Worm (Caenorhabditis elegans) whole organism, L4 larva: ENCODE data around the gene spk-1.

Experiments
- F10B5.3 ChIP-seq: sonication (generic microtip); optimal IDR thresholded peaks from 2 replicates; lab custom pipeline; 2016; ENCODE audit warnings: mild to moderate bottlenecking, missing genetic modification characterization, missing compliant biosample characterization
- F26F4.8 ChIP-seq: fragments of 200-800 bp; sonication (Bioruptor generic); conservative IDR thresholded peaks from 2 replicates; pipeline ENCODE4 v1.3.6; 2022; ENCODE audit warnings: missing genetic modification characterization, missing compliant biosample characterization
- F37D6.2 ChIP-seq: sonication (generic microtip); optimal IDR thresholded peaks from 2 replicates; lab custom pipeline; 2016; ENCODE audit warnings: mild to moderate bottlenecking, missing genetic modification characterization, missing compliant biosample characterization
- F44E2.7 ChIP-seq: fragments of 200-800 bp; sonication (Bioruptor generic); IDR thresholded peaks from 2 replicates; pipeline ENCODE4 v2.1.2; 2022; ENCODE audit warnings: missing genetic modification characterization, missing compliant biosample characterization
- F49E8.2 ChIP-seq: sonication (generic microtip); optimal IDR thresholded peaks from 2 replicates; lab custom pipeline; 2016; ENCODE audit warnings: missing compliant biosample characterization, mild to moderate bottlenecking, missing genetic modification characterization, borderline replicate concordance
- R02D3.7 ChIP-seq: fragments of 150-350 bp; sonication (generic microtip); optimal IDR thresholded peaks from 3 replicates; lab custom pipeline; 2014; ENCODE audit warnings: missing biosample characterization, missing genetic modification characterization
- Y48G9A.11 ChIP-seq: fragments of 200-800 bp; sonication (Bioruptor generic); IDR thresholded peaks from 2 replicates; pipeline ENCODE4 v1.3.6; 2022; ENCODE audit warnings: missing genetic modification reagents, missing genetic modification characterization, missing compliant biosample characterization
- Y5F2A.4 ChIP-seq: fragments of 200-800 bp; sonication (Bioruptor generic); optimal IDR thresholded peaks from 2 replicates; lab custom pipeline; 2018; ENCODE audit warnings: mild to moderate bottlenecking, missing genetic modification characterization, missing compliant biosample characterization
- Y75B8A.6 ChIP-seq: fragments of 200-800 bp; sonication (Bioruptor generic); IDR thresholded peaks from 2 replicates; pipeline ENCODE4 v1.3.6; 2022; ENCODE audit warnings: missing genetic modification reagents, missing genetic modification characterization, missing compliant biosample characterization
- ZK546.5 ChIP-seq, 2 experiments: sonication (generic microtip); optimal IDR thresholded peaks; 2 replicates each; lab custom pipeline; 2017; ENCODE audit warnings: missing biosample characterization in 2 of 2, missing genetic modification characterization in 2 of 2
- aly-2 ChIP-seq: sonication (generic microtip); optimal IDR thresholded peaks from 2 replicates; lab custom pipeline; 2018; ENCODE audit warnings: missing biosample characterization, missing genetic modification characterization
- attf-4 ChIP-seq: sonication (generic microtip); optimal IDR thresholded peaks from 3 replicates; lab custom pipeline; 2017; ENCODE audit warnings: missing biosample characterization, missing genetic modification characterization
- ceh-20 ChIP-seq: fragments of 200-800 bp; sonication (Bioruptor generic); IDR thresholded peaks from 2 replicates; pipeline ENCODE4 v1.3.6; 2022; ENCODE audit warnings: missing genetic modification reagents, missing genetic modification characterization, missing compliant biosample characterization
- ceh-28 ChIP-seq: fragments of 150-350 bp; optimal IDR thresholded peaks from 2 replicates; lab custom pipeline; 2014; ENCODE audit warnings: missing biosample characterization, missing genetic modification reagents, missing genetic modification characterization
- ceh-44 ChIP-seq: fragments of 200-800 bp; sonication (Bioruptor generic); IDR thresholded peaks from 2 replicates; pipeline ENCODE4 v1.3.6; 2022; ENCODE audit warnings: missing genetic modification reagents, missing genetic modification characterization, missing compliant biosample characterization
- ceh-62 ChIP-seq: sonication (generic microtip); optimal IDR thresholded peaks from 2 replicates; lab custom pipeline; 2017; ENCODE audit warnings: missing biosample characterization, missing genetic modification characterization
- ctbp-1 ChIP-seq: fragments of 200-800 bp; sonication (Bioruptor generic); IDR thresholded peaks from 2 replicates; pipeline ENCODE4 v1.3.6; 2022; ENCODE audit warnings: missing genetic modification reagents, missing genetic modification characterization, missing compliant biosample characterization
- daf-12 ChIP-seq: fragments of 150-350 bp; optimal IDR thresholded peaks from 2 replicates; lab custom pipeline; 2014; ENCODE audit warnings: missing biosample characterization, missing genetic modification reagents, missing genetic modification characterization
- daf-16 ChIP-seq, 3 experiments: sonication (generic microtip); optimal IDR thresholded peaks; 2 replicates each; lab custom pipeline; 2016 to 2017; ENCODE audit warnings: missing genetic modification characterization in 3 of 3, missing genetic modification reagents in 3 of 3, mild to moderate bottlenecking in 2 of 3, missing compliant biosample characterization in 2 of 3, missing biosample characterization in 1 of 3, moderate library complexity in 1 of 3
- daf-19 ChIP-seq: fragments of 200-800 bp; sonication (Bioruptor generic); conservative IDR thresholded peaks from 2 replicates; pipeline ENCODE4 v1.3.6; 2022; ENCODE audit warnings: missing genetic modification characterization, missing compliant biosample characterization
- dmd-6 ChIP-seq: fragments of 200-800 bp; sonication (Bioruptor generic); IDR thresholded peaks from 2 replicates; pipeline ENCODE4 v1.3.6; 2022; ENCODE audit warnings: missing genetic modification reagents, missing genetic modification characterization, missing compliant biosample characterization
- dmd-8 ChIP-seq: fragments of 200-800 bp; sonication (Bioruptor generic); IDR thresholded peaks from 2 replicates; pipeline ENCODE4 v1.3.6; 2022; ENCODE audit warnings: missing genetic modification characterization, missing compliant biosample characterization
- dmd-9 ChIP-seq: fragments of 200-800 bp; sonication (Bioruptor generic); IDR thresholded peaks from 2 replicates; pipeline ENCODE4 v1.3.6; 2022; ENCODE audit warnings: missing genetic modification reagents, missing genetic modification characterization, missing compliant biosample characterization
- dve-1 ChIP-seq: sonication (generic microtip); optimal IDR thresholded peaks from 2 replicates; lab custom pipeline; 2017; ENCODE audit warnings: antibody characterized with exemption, mild to moderate bottlenecking, missing genetic modification characterization, missing compliant biosample characterization; ENCODE audit not compliant: insufficient read depth
- egl-27 ChIP-seq: sonication (generic microtip); optimal IDR thresholded peaks from 3 replicates; lab custom pipeline; 2017; ENCODE audit warnings: missing biosample characterization, missing genetic modification reagents, missing genetic modification characterization
- egl-43 ChIP-seq: fragments of 200-800 bp; sonication (Bioruptor generic); IDR thresholded peaks from 2 replicates; pipeline ENCODE4 v1.3.6; 2022; ENCODE audit warnings: missing genetic modification reagents, missing genetic modification characterization, missing compliant biosample characterization
- fos-1 ChIP-seq: fragments of 150-350 bp; optimal IDR thresholded peaks from 2 replicates; lab custom pipeline; 2014; ENCODE audit warnings: missing biosample characterization, missing genetic modification characterization
- hlh-11 ChIP-seq: fragments of 200-800 bp; sonication (Bioruptor generic); optimal IDR thresholded peaks from 2 replicates; lab custom pipeline; 2018; ENCODE audit warnings: mild to moderate bottlenecking, missing genetic modification characterization, missing compliant biosample characterization
- hmg-1.1 ChIP-seq: fragments of 200-800 bp; sonication (Bioruptor generic); IDR thresholded peaks from 2 replicates; pipeline ENCODE4 v1.3.6; 2022; ENCODE audit warnings: missing genetic modification reagents, missing genetic modification characterization, missing compliant biosample characterization
- lin-1 ChIP-seq: fragments of 200-800 bp; sonication (Bioruptor generic); IDR thresholded peaks from 2 replicates; pipeline ENCODE4 v1.3.6; 2022; ENCODE audit warnings: missing genetic modification reagents, missing genetic modification characterization, missing compliant biosample characterization
- lin-13 ChIP-seq: fragments of 150-350 bp; optimal IDR thresholded peaks from 2 replicates; lab custom pipeline; 2014; ENCODE audit warnings: missing biosample characterization, missing genetic modification reagents, missing genetic modification characterization
- lin-39 ChIP-seq: fragments of 150-350 bp; optimal IDR thresholded peaks from 2 replicates; lab custom pipeline; 2014; ENCODE audit warnings: missing biosample characterization, missing genetic modification reagents, missing genetic modification characterization
- lsy-2 ChIP-seq, 2 experiments: fragments of 150-350 bp in 1 of 2; sonication (generic microtip) in 1 of 2; optimal IDR thresholded peaks; 2 replicates each; lab custom pipeline; 2014 to 2017; ENCODE audit warnings: missing biosample characterization in 2 of 2, missing genetic modification characterization in 2 of 2
- madf-5 ChIP-seq, 2 experiments: fragments of 200-800 bp; sonication (Bioruptor generic); IDR thresholded peaks; 2 replicates each; pipeline ENCODE4 v1.3.6; 2022; ENCODE audit warnings: missing compliant biosample characterization in 2 of 2, missing genetic modification characterization in 2 of 2
- madf-9 ChIP-seq: fragments of 200-800 bp; sonication (Bioruptor generic); conservative IDR thresholded peaks from 2 replicates; pipeline ENCODE4 v1.3.6; 2022; ENCODE audit warnings: missing genetic modification reagents, missing genetic modification characterization, missing compliant biosample characterization
- mdl-1 ChIP-seq, 2 experiments: fragments of 150-350 bp in 1 of 2; sonication (generic microtip) in 1 of 2; optimal IDR thresholded peaks; 2 replicates each; lab custom pipeline; 2014 to 2017; ENCODE audit warnings: missing biosample characterization in 2 of 2, missing genetic modification characterization in 2 of 2
- mep-1 ChIP-seq: fragments of 150-350 bp; sonication (generic microtip); optimal IDR thresholded peaks from 3 replicates; lab custom pipeline; 2014; ENCODE audit warnings: missing biosample characterization, missing genetic modification characterization
- nhr-102 ChIP-seq: sonication (generic microtip); optimal IDR thresholded peaks from 2 replicates; lab custom pipeline; 2016; ENCODE audit warnings: mild to moderate bottlenecking, missing genetic modification characterization, moderate library complexity, missing compliant biosample characterization
- nhr-11 ChIP-seq: fragments of 150-350 bp; optimal IDR thresholded peaks from 2 replicates; lab custom pipeline; 2014; ENCODE audit warnings: missing biosample characterization, missing genetic modification characterization
- nhr-111 ChIP-seq: fragments of 200-800 bp; sonication (Bioruptor generic); optimal IDR thresholded peaks from 2 replicates; lab custom pipeline; 2018; ENCODE audit warnings: mild to moderate bottlenecking, missing genetic modification characterization, missing compliant biosample characterization
- nhr-28 ChIP-seq: fragments of 150-350 bp; optimal IDR thresholded peaks from 2 replicates; lab custom pipeline; 2014; ENCODE audit warnings: missing biosample characterization, missing genetic modification characterization
- nhr-48 ChIP-seq: sonication (generic microtip); optimal IDR thresholded peaks from 2 replicates; lab custom pipeline; 2016; ENCODE audit warnings: mild to moderate bottlenecking, missing genetic modification characterization, missing compliant biosample characterization
- nhr-77 ChIP-seq: fragments of 150-350 bp; optimal IDR thresholded peaks from 2 replicates; lab custom pipeline; 2014; ENCODE audit warnings: missing biosample characterization, missing genetic modification characterization
- sdz-12 ChIP-seq: fragments of 200-800 bp; sonication (Bioruptor generic); optimal IDR thresholded peaks from 2 replicates; lab custom pipeline; 2018; ENCODE audit warnings: mild to moderate bottlenecking, missing genetic modification characterization, missing compliant biosample characterization
- spr-1 ChIP-seq: sonication (generic microtip); optimal IDR thresholded peaks from 2 replicates; lab custom pipeline; 2016; ENCODE audit warnings: mild to moderate bottlenecking, missing genetic modification characterization, missing compliant biosample characterization
- tag-97 ChIP-seq: fragments of 200-800 bp; sonication (Bioruptor generic); IDR thresholded peaks from 2 replicates; pipeline ENCODE4 v1.3.6; 2022; ENCODE audit warnings: missing genetic modification characterization, missing compliant biosample characterization
- tra-1 ChIP-seq: fragments of 200-800 bp; sonication (Bioruptor generic); IDR thresholded peaks from 2 replicates; pipeline ENCODE4 v1.3.6; 2022; ENCODE audit warnings: missing genetic modification reagents, missing genetic modification characterization, missing compliant biosample characterization
- unc-130 ChIP-seq: sonication (generic microtip); optimal IDR thresholded peaks from 2 replicates; lab custom pipeline; 2016; ENCODE audit warnings: missing genetic modification reagents, missing genetic modification characterization, missing compliant biosample characterization
- unc-62 ChIP-seq, 3 experiments: fragments of 150-350 bp in 1 of 3; sonication (generic microtip); optimal IDR thresholded peaks in 2 of 3; peaks in 1 of 3; 1 replicate in 1 of 3; 2 replicates in 2 of 3; lab custom pipeline; 2014 to 2017; ENCODE audit warnings: missing biosample characterization in 3 of 3, missing genetic modification characterization in 3 of 3, missing genetic modification reagents in 3 of 3, missing genotype in 1 of 3
- zfp-2 ChIP-seq: sonication (generic microtip); optimal IDR thresholded peaks from 2 replicates; lab custom pipeline; 2016; ENCODE audit warnings: mild to moderate bottlenecking, missing genetic modification characterization, missing compliant biosample characterization
- zip-11 ChIP-seq: fragments of 200-800 bp; sonication (Bioruptor generic); IDR thresholded peaks from 2 replicates; pipeline ENCODE4 v1.3.6; 2022; ENCODE audit warnings: missing genetic modification characterization, missing compliant biosample characterization
- ztf-7 ChIP-seq: fragments of 150-350 bp; optimal IDR thresholded peaks from 2 replicates; lab custom pipeline; 2014; ENCODE audit warnings: missing biosample characterization, missing genetic modification characterization

spk-1 gene

DNA sequence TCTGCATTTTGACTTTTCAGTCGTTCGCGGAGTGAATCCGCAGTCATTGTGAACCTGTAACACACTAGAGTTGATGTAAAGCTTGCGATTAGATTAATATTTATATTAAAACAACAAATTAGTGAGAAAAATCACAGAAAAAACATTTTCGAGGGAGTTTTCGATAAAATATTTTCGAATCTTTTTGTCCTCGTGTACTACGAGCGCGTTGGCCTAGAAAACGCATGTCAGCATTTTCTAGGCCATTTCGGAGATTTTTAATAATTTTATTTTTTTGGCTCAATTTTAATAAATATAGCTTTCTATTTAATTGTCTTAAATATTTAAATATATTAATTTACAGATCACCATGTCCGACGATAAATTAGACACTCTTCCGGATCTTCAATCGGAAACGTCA is 9.0 kb downstream of the spk-1 start, which contains the start of gene B0464.9 (continued):
- TF ChIP-seq sdz-12 (GFP tag; lab: Kevin White, UChicago) (no peak), ztf-7 (tag; lab: Kevin White, UChicago) (no peak), ctbp-1 (GFP tag; lab: Robert Waterston, UW) (no peak), mdl-1 (tag; optimal IDR thresholded peaks at IDR 0.05; lab: Kevin White, UChicago) (no peak), dmd-6 (GFP tag; lab: Robert Waterston, UW) (peak; percentile 40), egl-43 (GFP tag; lab: Robert Waterston, UW) (no peak), ZK546.5 (tag; optimal IDR thresholded peaks at IDR 0.05; lab: Kevin White, UChicago) (no peak), hmg-1.1 (GFP tag; lab: Robert Waterston, UW) (no peak), Y48G9A.11 (GFP tag; lab: Robert Waterston, UW) (no peak), F44E2.7 (no peak), nhr-102 (peak; percentile 30), fos-1 (tag; lab: Kevin White, UChicago) (no peak), lin-39 (no peak), spr-1 (tag; lab: Kevin White, UChicago) (no peak), nhr-77 (no peak), aly-2 (no peak), dmd-9 (no peak), R02D3.7 (tag; lab: Kevin White, UChicago) (no peak), dmd-8 (GFP tag; lab: Robert Waterston, UW) (no peak), ceh-20 (GFP tag; lab: Robert Waterston, UW) (no peak), F26F4.8 (no peak), madf-5 (GFP tag; IDR thresholded peaks at IDR 0.05; lab: Robert Waterston, UW) (no peak), F37D6.2 (tag; lab: Kevin White, UChicago) (no peak), egl-27 (tag; lab: Kevin White, UChicago) (no peak), zip-11 (GFP tag; lab: Robert Waterston, UW) (no peak), tag-97 (GFP tag; lab: Robert Waterston, UW) (no peak), ceh-44 (GFP tag; lab: Robert Waterston, UW) (no peak), lin-1 (no peak), attf-4 (tag; lab: Kevin White, UChicago) (no peak), Y75B8A.6 (GFP tag; lab: Robert Waterston, UW) (no peak), mep-1 (tag; lab: Kevin White, UChicago) (peak; percentile 36), nhr-28 (tag; lab: Kevin White, UChicago) (peak; percentile 14), tra-1 (GFP tag; lab: Robert Waterston, UW) (no peak), daf-12 (tag; lab: Kevin White, UChicago) (no peak), F10B5.3 (tag; lab: Kevin White, UChicago) (no peak), daf-16 (GFP tag; optimal IDR thresholded peaks at IDR 0.05; lab: Kevin White, UChicago) (no peak), daf-16 (tag; optimal IDR thresholded peaks at IDR 0.05; lab: Kevin White, UChicago) (peak; percentile 14), nhr-111 (GFP tag; lab: Kevin White, UChicago) (no peak), zfp-2 (tag; lab: Kevin White, UChicago) (no peak), ceh-62 (tag; lab: Kevin White, UChicago) (no peak), unc-62 (GFP tag; optimal IDR thresholded peaks at IDR 0.05 in 1 of 2; lab: Kevin White, UChicago) (no peak), unc-62 (tag; optimal IDR thresholded peaks at IDR 0.05; lab: Kevin White, UChicago) (no peak), Y5F2A.4 (GFP tag; lab: Kevin White, UChicago) (no peak), unc-130 (peak; percentile 85), madf-9 (no peak), dve-1 (peak; percentile 51), hlh-11 (tag; lab: Kevin White, UChicago) (peak; percentile 16), ceh-28 (tag; lab: Kevin White, UChicago) (no peak), lsy-2 (tag; optimal IDR thresholded peaks at IDR 0.05; lab: Kevin White, UChicago) (peak in 1 of 2 experiments; percentile 80), nhr-11 (no peak), nhr-48 (tag; lab: Kevin White, UChicago) (no peak), lin-13 (GFP tag; lab: Kevin White, UChicago) (no peak), F49E8.2 (tag; lab: Kevin White, UChicago) (no peak), daf-19 (GFP tag; lab: Robert Waterston, UW) (no peak)
